Worm (Caenorhabditis elegans) whole organism, L4 larva: ENCODE measurements around the gene W07A12.4.

Source experiments
- F37D6.2 ChIP-seq: sonication (generic microtip); optimal IDR thresholded peaks from 2 replicates; lab custom pipeline; 2016; ENCODE audit warnings: mild to moderate bottlenecking, missing genetic modification characterization, missing compliant biosample characterization
- T26A8.4 ChIP-seq: fragments of 200-800 bp; sonication (Bioruptor generic); IDR thresholded peaks from 2 replicates; pipeline ENCODE4 v1.3.6; 2022; ENCODE audit warnings: missing genetic modification characterization, missing compliant biosample characterization
- Y48G9A.11 ChIP-seq: fragments of 200-800 bp; sonication (Bioruptor generic); IDR thresholded peaks from 2 replicates; pipeline ENCODE4 v1.3.6; 2022; ENCODE audit warnings: missing genetic modification reagents, missing genetic modification characterization, missing compliant biosample characterization
- Y75B8A.6 ChIP-seq: fragments of 200-800 bp; sonication (Bioruptor generic); IDR thresholded peaks from 2 replicates; pipeline ENCODE4 v1.3.6; 2022; ENCODE audit warnings: missing genetic modification reagents, missing genetic modification characterization, missing compliant biosample characterization
- aha-1 ChIP-seq: fragments of 150-350 bp; peaks from one replicate; lab custom pipeline; 2014; ENCODE audit warnings: missing biosample characterization, missing genetic modification characterization
- aly-2 ChIP-seq: sonication (generic microtip); optimal IDR thresholded peaks from 2 replicates; lab custom pipeline; 2018; ENCODE audit warnings: missing biosample characterization, missing genetic modification characterization
- ceh-82 ChIP-seq: sonication (generic microtip); optimal IDR thresholded peaks from 2 replicates; lab custom pipeline; 2017; ENCODE audit warnings: missing biosample characterization, missing genetic modification characterization
- ctbp-1 ChIP-seq: fragments of 200-800 bp; sonication (Bioruptor generic); IDR thresholded peaks from 2 replicates; pipeline ENCODE4 v1.3.6; 2022; ENCODE audit warnings: missing genetic modification reagents, missing genetic modification characterization, missing compliant biosample characterization
- daf-12 ChIP-seq: fragments of 150-350 bp; optimal IDR thresholded peaks from 2 replicates; lab custom pipeline; 2014; ENCODE audit warnings: missing biosample characterization, missing genetic modification reagents, missing genetic modification characterization
- daf-8 ChIP-seq: fragments of 200-800 bp; sonication (Bioruptor generic); IDR thresholded peaks from 2 replicates; pipeline ENCODE4 v1.3.6; 2022; ENCODE audit warnings: missing genetic modification characterization, missing compliant biosample characterization
- dmd-8 ChIP-seq: fragments of 200-800 bp; sonication (Bioruptor generic); IDR thresholded peaks from 2 replicates; pipeline ENCODE4 v1.3.6; 2022; ENCODE audit warnings: missing genetic modification characterization, missing compliant biosample characterization
- dmd-9 ChIP-seq: fragments of 200-800 bp; sonication (Bioruptor generic); IDR thresholded peaks from 2 replicates; pipeline ENCODE4 v1.3.6; 2022; ENCODE audit warnings: missing genetic modification reagents, missing genetic modification characterization, missing compliant biosample characterization
- egl-27 ChIP-seq: sonication (generic microtip); optimal IDR thresholded peaks from 3 replicates; lab custom pipeline; 2017; ENCODE audit warnings: missing biosample characterization, missing genetic modification reagents, missing genetic modification characterization
- hif-1 ChIP-seq, 2 experiments: sonication (generic microtip); optimal IDR thresholded peaks; 2 replicates each; lab custom pipeline; 2016 to 2017; ENCODE audit warnings: missing compliant biosample characterization in 2 of 2, missing genetic modification characterization in 2 of 2, missing genetic modification reagents in 2 of 2, missing genotype in 2 of 2, mild to moderate bottlenecking in 1 of 2
- hlh-11 ChIP-seq: fragments of 200-800 bp; sonication (Bioruptor generic); optimal IDR thresholded peaks from 2 replicates; lab custom pipeline; 2018; ENCODE audit warnings: mild to moderate bottlenecking, missing genetic modification characterization, missing compliant biosample characterization
- hlh-30 ChIP-seq: sonication (generic microtip); optimal IDR thresholded peaks from 2 replicates; lab custom pipeline; 2017; ENCODE audit warnings: antibody characterized with exemption, mild to moderate bottlenecking, missing genetic modification characterization, missing compliant biosample characterization; ENCODE audit not compliant: insufficient read depth
- jun-1 ChIP-seq: fragments of 150-350 bp; optimal IDR thresholded peaks from 2 replicates; lab custom pipeline; 2014; ENCODE audit warnings: missing biosample characterization, missing genetic modification reagents, missing genetic modification characterization
- lin-1 ChIP-seq: fragments of 200-800 bp; sonication (Bioruptor generic); IDR thresholded peaks from 2 replicates; pipeline ENCODE4 v1.3.6; 2022; ENCODE audit warnings: missing genetic modification reagents, missing genetic modification characterization, missing compliant biosample characterization
- lin-29 ChIP-seq: fragments of 200-800 bp; sonication (Bioruptor generic); IDR thresholded peaks from 2 replicates; pipeline ENCODE4 v1.3.6; 2022; ENCODE audit warnings: missing genetic modification reagents, missing genetic modification characterization, missing compliant biosample characterization
- lin-38 ChIP-seq: fragments of 200-800 bp; sonication (Bioruptor generic); IDR thresholded peaks from 2 replicates; pipeline ENCODE4 v1.3.6; 2022; ENCODE audit warnings: missing genetic modification reagents, missing genetic modification characterization, missing compliant biosample characterization
- lin-39 ChIP-seq: fragments of 150-350 bp; optimal IDR thresholded peaks from 2 replicates; lab custom pipeline; 2014; ENCODE audit warnings: missing biosample characterization, missing genetic modification reagents, missing genetic modification characterization
- mdl-1 ChIP-seq, 2 experiments: fragments of 150-350 bp in 1 of 2; sonication (generic microtip) in 1 of 2; optimal IDR thresholded peaks; 2 replicates each; lab custom pipeline; 2014 to 2017; ENCODE audit warnings: missing biosample characterization in 2 of 2, missing genetic modification characterization in 2 of 2
- mdt-29 ChIP-seq: fragments of 200-800 bp; sonication (Bioruptor generic); IDR thresholded peaks from 2 replicates; pipeline ENCODE4 v1.3.6; 2022; ENCODE audit warnings: missing genetic modification reagents, missing genetic modification characterization, missing compliant biosample characterization
- mes-2 ChIP-seq: sonication (generic microtip); optimal IDR thresholded peaks from 2 replicates; lab custom pipeline; 2016; ENCODE audit warnings: missing genotype, mild to moderate bottlenecking, missing genetic modification characterization, missing compliant biosample characterization; ENCODE audit not compliant: poor library complexity, severe bottlenecking
- mxl-2 ChIP-seq: fragments of 200-800 bp; sonication (Bioruptor generic); conservative IDR thresholded peaks from 2 replicates; pipeline ENCODE4 v1.3.6; 2022; ENCODE audit warnings: missing genetic modification reagents, missing genetic modification characterization, missing compliant biosample characterization
- nhr-10 ChIP-seq: fragments of 150-350 bp; optimal IDR thresholded peaks from 2 replicates; lab custom pipeline; 2014; ENCODE audit warnings: missing biosample characterization, missing genetic modification characterization
- nhr-102 ChIP-seq: sonication (generic microtip); optimal IDR thresholded peaks from 2 replicates; lab custom pipeline; 2016; ENCODE audit warnings: mild to moderate bottlenecking, missing genetic modification characterization, moderate library complexity, missing compliant biosample characterization
- nhr-111 ChIP-seq: fragments of 200-800 bp; sonication (Bioruptor generic); optimal IDR thresholded peaks from 2 replicates; lab custom pipeline; 2018; ENCODE audit warnings: mild to moderate bottlenecking, missing genetic modification characterization, missing compliant biosample characterization
- nhr-237 ChIP-seq: sonication (generic microtip); optimal IDR thresholded peaks from 2 replicates; lab custom pipeline; 2017; ENCODE audit warnings: missing biosample characterization, missing genetic modification characterization
- nhr-28 ChIP-seq: fragments of 150-350 bp; optimal IDR thresholded peaks from 2 replicates; lab custom pipeline; 2014; ENCODE audit warnings: missing biosample characterization, missing genetic modification characterization
- nhr-6 ChIP-seq: fragments of 150-350 bp; optimal IDR thresholded peaks from 2 replicates; lab custom pipeline; 2014; ENCODE audit warnings: missing biosample characterization, missing genetic modification characterization
- nhr-76 ChIP-seq: fragments of 150-350 bp; optimal IDR thresholded peaks from 2 replicates; lab custom pipeline; 2014; ENCODE audit warnings: missing biosample characterization, missing genetic modification characterization
- nhr-77 ChIP-seq: fragments of 150-350 bp; optimal IDR thresholded peaks from 2 replicates; lab custom pipeline; 2014; ENCODE audit warnings: missing biosample characterization, missing genetic modification characterization
- saeg-2 ChIP-seq: fragments of 200-800 bp; sonication (Bioruptor generic); IDR thresholded peaks from 2 replicates; pipeline ENCODE4 v1.3.6; 2022; ENCODE audit warnings: missing genetic modification reagents, missing genetic modification characterization, missing compliant biosample characterization
- unc-62 ChIP-seq, 3 experiments: fragments of 150-350 bp in 1 of 3; sonication (generic microtip); optimal IDR thresholded peaks in 2 of 3; peaks in 1 of 3; 1 replicate in 1 of 3; 2 replicates in 2 of 3; lab custom pipeline; 2014 to 2017; ENCODE audit warnings: missing biosample characterization in 3 of 3, missing genetic modification characterization in 3 of 3, missing genetic modification reagents in 3 of 3, missing genotype in 1 of 3
- zfp-2 ChIP-seq: sonication (generic microtip); optimal IDR thresholded peaks from 2 replicates; lab custom pipeline; 2016; ENCODE audit warnings: mild to moderate bottlenecking, missing genetic modification characterization, missing compliant biosample characterization
- zfp-3 ChIP-seq: fragments of 200-800 bp; sonication (Bioruptor generic); conservative IDR thresholded peaks from 2 replicates; pipeline ENCODE4 v1.3.6; 2022; ENCODE audit warnings: missing genetic modification reagents, missing genetic modification characterization, missing compliant biosample characterization
- zip-11 ChIP-seq: fragments of 200-800 bp; sonication (Bioruptor generic); IDR thresholded peaks from 2 replicates; pipeline ENCODE4 v1.3.6; 2022; ENCODE audit warnings: missing genetic modification characterization, missing compliant biosample characterization
- zip-2 ChIP-seq: fragments of 150-350 bp; optimal IDR thresholded peaks from 2 replicates; lab custom pipeline; 2014; ENCODE audit warnings: missing biosample characterization, missing genetic modification characterization

Gene W07A12.4

DNA sequence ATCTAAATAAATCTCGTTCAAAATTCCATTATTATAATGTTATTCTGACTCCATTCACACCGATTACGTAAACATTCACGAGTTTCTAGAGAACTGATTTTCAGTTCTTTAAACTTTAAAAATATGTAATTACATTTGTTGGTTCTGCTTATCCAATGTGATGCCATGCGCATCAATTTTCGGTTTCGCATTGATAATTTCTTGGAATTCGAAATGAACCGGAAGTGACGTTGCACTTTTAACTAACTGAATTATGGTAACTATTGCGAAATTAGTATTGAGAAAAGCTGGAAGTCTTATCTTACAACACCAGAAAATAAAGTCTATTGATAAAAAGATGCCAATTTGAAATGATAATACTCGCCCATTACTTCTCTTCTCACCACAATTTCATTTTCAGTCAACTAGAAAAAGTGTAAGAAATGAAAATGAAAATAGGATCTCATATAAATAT, 28.2 kb upstream of the W07A12.4 start (continued):
- no peak for TF ChIP-seq daf-12 (tag; lab: Kevin White, UChicago)
- TF ChIP-seq saeg-2 (GFP tag; lab: Robert Waterston, UW) = no peak
- TF ChIP-seq nhr-77 = peak; percentile 70
- no peak for TF ChIP-seq nhr-10 (tag; lab: Kevin White, UChicago)
- TF ChIP-seq mdl-1 (tag; optimal IDR thresholded peaks at IDR 0.05; lab: Kevin White, UChicago) = no peak
- no peak for TF ChIP-seq mxl-2 (GFP tag; lab: Robert Waterston, UW)
- TF ChIP-seq zip-11 (GFP tag; lab: Robert Waterston, UW) = no peak
- no peak for TF ChIP-seq nhr-6
- TF ChIP-seq lin-38 = no peak
- TF ChIP-seq F37D6.2 (tag; lab: Kevin White, UChicago) = peak; percentile 7
- TF ChIP-seq zfp-2 (tag; lab: Kevin White, UChicago) = no peak
- TF ChIP-seq egl-27 = no peak
- TF ChIP-seq mes-2 (tag; lab: Kevin White, UChicago) = no peak
- TF ChIP-seq zfp-3 = no peak
- TF ChIP-seq lin-1 (GFP tag; lab: Robert Waterston, UW) = peak; percentile 67; the same call in 1 of the 2 replicates
- no peak for TF ChIP-seq dmd-8 (GFP tag; lab: Robert Waterston, UW)

ce11 chrII:9120329-9120728, 25.7 kb upstream of the W07A12.4 start:
- no peak for TF ChIP-seq nhr-28
- TF ChIP-seq mdt-29 = no peak
- no peak for TF ChIP-seq T26A8.4 (GFP tag; lab: Robert Waterston, UW)
- no peak for TF ChIP-seq dmd-9 (GFP tag; lab: Robert Waterston, UW)
- no peak for TF ChIP-seq lin-39 (tag; lab: Kevin White, UChicago)
- TF ChIP-seq mdl-1 (tag; optimal IDR thresholded peaks at IDR 0.05; lab: Kevin White, UChicago) = no peak
- TF ChIP-seq nhr-102 (tag; lab: Kevin White, UChicago) = no peak
- no peak for TF ChIP-seq Y75B8A.6 (GFP tag; lab: Robert Waterston, UW)
- TF ChIP-seq jun-1 (tag; lab: Kevin White, UChicago) = no peak
- TF ChIP-seq egl-27 = no peak
- no peak for TF ChIP-seq aly-2 (tag; lab: Kevin White, UChicago)
- TF ChIP-seq Y48G9A.11 = no peak
- no peak for TF ChIP-seq hlh-11 (tag; lab: Kevin White, UChicago)
- TF ChIP-seq nhr-76 (tag; lab: Kevin White, UChicago) = no peak

DNA sequence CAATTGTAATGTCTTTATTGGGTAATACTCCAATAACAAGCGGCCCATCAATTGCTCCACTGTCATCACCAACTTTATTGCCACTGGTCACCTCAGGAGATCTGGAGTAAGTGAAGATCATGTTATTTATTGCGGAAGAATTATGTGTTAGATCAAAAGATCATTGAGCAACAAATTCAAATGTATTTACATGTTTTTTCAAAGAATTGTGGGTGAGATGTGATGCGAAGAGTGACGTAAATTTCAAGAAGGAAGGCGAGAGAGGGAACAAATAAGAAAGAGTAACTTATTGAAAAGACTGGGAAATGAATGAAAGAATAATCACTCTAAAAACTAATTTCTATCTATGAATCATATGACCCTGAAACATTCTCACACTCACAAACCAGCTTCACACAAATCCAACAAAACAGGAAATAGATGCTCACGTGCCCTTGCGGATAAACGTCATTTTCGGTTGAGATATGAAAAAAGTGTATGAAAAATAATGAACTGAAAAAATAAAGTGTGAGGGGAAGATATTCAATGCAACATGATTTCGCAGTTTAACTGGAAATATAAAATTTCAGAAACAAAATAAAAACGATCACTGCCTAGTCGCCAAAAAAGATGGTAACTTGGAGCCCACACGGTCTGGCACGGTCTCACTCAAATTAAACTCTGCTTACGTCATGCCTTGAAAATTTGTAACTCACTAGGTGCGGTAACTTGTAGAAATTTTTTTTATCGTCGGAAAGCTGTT, 25.1 kb upstream of the W07A12.4 start:
- TF ChIP-seq aha-1 (tag; lab: Kevin White, UChicago) = peak; percentile 51
- no peak for TF ChIP-seq nhr-111
- TF ChIP-seq unc-62 (GFP tag; optimal IDR thresholded peaks at IDR 0.05 in 1 of 2; lab: Kevin White, UChicago) = peak in 1 of 2 experiments; percentile 68
- no peak for TF ChIP-seq unc-62 (tag; optimal IDR thresholded peaks at IDR 0.05; lab: Kevin White, UChicago)
- TF ChIP-seq hif-1 (tag; optimal IDR thresholded peaks at IDR 0.05; lab: Kevin White, UChicago) = no peak
- no peak for TF ChIP-seq Y48G9A.11
- no peak for TF ChIP-seq ctbp-1
- TF ChIP-seq lin-29 = no peak
- no peak for TF ChIP-seq zip-2
- no peak for TF ChIP-seq ceh-82 (tag; lab: Kevin White, UChicago)
- TF ChIP-seq F37D6.2 (tag; lab: Kevin White, UChicago) = no peak
- TF ChIP-seq daf-8 = no peak
- TF ChIP-seq hlh-30 (tag; lab: Kevin White, UChicago) = peak; percentile 15
- no peak for TF ChIP-seq nhr-237
- TF ChIP-seq, all 104 proteins: peak for 3
